Fruit fly (Drosophila melanogaster): Measurements from ENCODE around the gene CG32269.

The CG32269 gene

dm6 chr3L:3178530-3179096 is 30.2 kb downstream of the CG32269 start, which contains the start of the genes MnM and Girdin (continued):
- TF ChIP-seq CG6272 (GFP tag; IDR thresholded peaks at IDR 0.05): peak; percentile 41; the same call in 1 of the 2 replicates
- no peak for TF ChIP-seq CG3407 (GFP tag; optimal IDR thresholded peaks at IDR 0.05)
- peak; percentile 74 for TF ChIP-seq Bgb (GFP tag; IDR thresholded peaks at IDR 0.05; ENCODE audit: partially characterized antibody)
- TF ChIP-seq CG3281 (GFP tag; optimal IDR thresholded peaks at IDR 0.05): no peak
- peak; percentile 26 for TF ChIP-seq emc (GFP tag; optimal IDR thresholded peaks at IDR 0.05)
- peak; percentile 41 for TF ChIP-seq CG2129 (GFP tag; IDR thresholded peaks at IDR 0.05; ENCODE audit: partially characterized antibody)
- peak; percentile 43; the same call in 1 of the 2 replicates for TF ChIP-seq tna (GFP tag; IDR thresholded peaks at IDR 0.05; ENCODE audit: partially characterized antibody)
- TF ChIP-seq CG30431 (GFP tag; optimal IDR thresholded peaks at IDR 0.05): peak; percentile 15
- TF ChIP-seq Ets65A (GFP tag): peak; percentile 98
- TF ChIP-seq sim (GFP tag; IDR thresholded peaks at IDR 0.05): no peak
- no peak for TF ChIP-seq gt (GFP tag; IDR thresholded peaks at IDR 0.05)
- TF ChIP-seq vfl (GFP tag; optimal IDR thresholded peaks at IDR 0.05): peak; percentile 56
- TF ChIP-seq CG11398 (GFP tag; optimal IDR thresholded peaks at IDR 0.05): no peak
- TF ChIP-seq CG18262 (tag; optimal IDR thresholded peaks at IDR 0.05): no peak
- TF ChIP-seq ac (GFP tag; optimal IDR thresholded peaks at IDR 0.05): no peak
- no peak for TF ChIP-seq CG10565 (GFP tag; optimal IDR thresholded peaks at IDR 0.05)
- TF ChIP-seq NFAT (GFP tag; IDR thresholded peaks at IDR 0.05): peak; percentile 62; the same call in 1 of the 2 replicates
- TF ChIP-seq CG7839 (tag; optimal IDR thresholded peaks at IDR 0.05): no peak
- no peak for TF ChIP-seq CG6854 (GFP tag; optimal IDR thresholded peaks at IDR 0.05)
- no peak for TF ChIP-seq Dip2 (GFP tag; IDR thresholded peaks at IDR 0.05)
- TF ChIP-seq ab (GFP tag; optimal IDR thresholded peaks at IDR 0.05): peak; percentile 45
- peak; percentile 67; the same call in 2 of the 3 replicates for TF ChIP-seq CG6175 (GFP tag; IDR thresholded peaks at IDR 0.05)
- peak; percentile 77 for TF ChIP-seq CG3163 (GFP tag; optimal IDR thresholded peaks at IDR 0.05)
- no peak for TF ChIP-seq CG4328 (GFP tag; optimal IDR thresholded peaks at IDR 0.05)
- no peak for TF ChIP-seq CG15601 (tag; optimal IDR thresholded peaks at IDR 0.05)
- TF ChIP-seq CG1529 (GFP tag; optimal IDR thresholded peaks at IDR 0.05): no peak
- TF ChIP-seq grau (tag; optimal IDR thresholded peaks at IDR 0.05): peak; percentile 74
- TF ChIP-seq CG12659 (GFP tag; optimal IDR thresholded peaks at IDR 0.05): peak; percentile 82
- peak; percentile 89 for TF ChIP-seq Myb (GFP tag; optimal IDR thresholded peaks at IDR 0.05)
- TF ChIP-seq CG17802 (tag; optimal IDR thresholded peaks at IDR 0.05): no peak
- no peak for TF ChIP-seq Eip74EF (GFP tag; optimal IDR thresholded peaks at IDR 0.05)
- no peak for TF ChIP-seq CG11723 (GFP tag; optimal IDR thresholded peaks at IDR 0.05)
- peak; percentile 69 for TF ChIP-seq tin (GFP tag; optimal IDR thresholded peaks at IDR 0.05)
- no peak for TF ChIP-seq dati (GFP tag; IDR thresholded peaks at IDR 0.05)
- TF ChIP-seq tx (GFP tag; optimal IDR thresholded peaks at IDR 0.05): peak; percentile 74
- TF ChIP-seq CoRest (tag; optimal IDR thresholded peaks at IDR 0.05): peak; percentile 81
- no peak; the same call in 1 of the 2 replicates for TF ChIP-seq HLH3B (GFP tag; IDR thresholded peaks at IDR 0.05)
- TF ChIP-seq MBD-R2 (GFP tag; IDR thresholded peaks at IDR 0.05): peak; percentile 63; the same call in 1 of the 2 replicates
- 0 out of 4 replicates have a peak, but pooled peaks have one; percentile 4 for TF ChIP-seq chinmo (GFP tag; IDR thresholded peaks at IDR 0.05; ENCODE audit: partially characterized antibody)
- TF ChIP-seq CG11085 (GFP tag; IDR thresholded peaks at IDR 0.05): no peak
- no peak for TF ChIP-seq br (optimal IDR thresholded peaks at IDR 0.05)
- peak; percentile 12 for TF ChIP-seq org-1 (GFP tag; optimal IDR thresholded peaks at IDR 0.05)
- TF ChIP-seq nom (GFP tag; optimal IDR thresholded peaks at IDR 0.05): no peak
- TF ChIP-seq en (GFP tag; optimal IDR thresholded peaks at IDR 0.05): no peak
- no peak for TF ChIP-seq HHEX (GFP tag; optimal IDR thresholded peaks at IDR 0.05)
- peak; percentile 53 for TF ChIP-seq CG17186 (GFP tag; optimal IDR thresholded peaks at IDR 0.05)
- no peak for TF ChIP-seq CG17359 (tag; optimal IDR thresholded peaks at IDR 0.05)
- peak; percentile 24; the same call in 1 of the 2 replicates for TF ChIP-seq wor (GFP tag; IDR thresholded peaks at IDR 0.05)
- peak; percentile 63 for TF ChIP-seq bbx (GFP tag; IDR thresholded peaks at IDR 0.05; ENCODE audit: partially characterized antibody)
- peak; percentile 100 for TF ChIP-seq Sry-δ (GFP tag; optimal IDR thresholded peaks at IDR 0.05)
